Worm (Caenorhabditis elegans) whole organism, L2 larva: ENCODE measurements around the gene srx-9.

Source experiments
- C34F6.9 ChIP-seq: fragments of 150-350 bp; optimal IDR thresholded peaks from 2 replicates; lab custom pipeline; 2014; ENCODE audit warnings: missing biosample characterization, missing genetic modification characterization
- F13H6.1 ChIP-seq: sonication (generic microtip); optimal IDR thresholded peaks from 2 replicates; lab custom pipeline; 2016; ENCODE audit warnings: missing genetic modification characterization, missing compliant biosample characterization
- Y55F3AM.14 ChIP-seq: fragments of 200-800 bp; sonication (Bioruptor generic); optimal IDR thresholded peaks from 2 replicates; lab custom pipeline; 2018; ENCODE audit warnings: mild to moderate bottlenecking, missing genetic modification characterization, missing compliant biosample characterization
- ZK546.5 ChIP-seq: sonication (generic microtip); optimal IDR thresholded peaks from 2 replicates; lab custom pipeline; 2017; ENCODE audit warnings: missing biosample characterization, missing genetic modification characterization
- alr-1 ChIP-seq: fragments of 150-350 bp; optimal IDR thresholded peaks from 2 replicates; lab custom pipeline; 2014; ENCODE audit warnings: missing biosample characterization, missing genetic modification characterization
- aly-2 ChIP-seq: fragments of 150-350 bp; optimal IDR thresholded peaks from 2 replicates; lab custom pipeline; 2014; ENCODE audit warnings: missing biosample characterization, missing genetic modification characterization
- ama-1 ChIP-seq: fragments of 150-350 bp; optimal IDR thresholded peaks from 2 replicates; lab custom pipeline; 2018; ENCODE audit warnings: inconsistent platforms
- blmp-1 ChIP-seq: sonication (generic microtip); optimal IDR thresholded peaks from 2 replicates; lab custom pipeline; 2017; ENCODE audit warnings: missing genetic modification characterization, mild to moderate bottlenecking, missing compliant biosample characterization, antibody characterized with exemption, moderate library complexity; ENCODE audit not compliant: insufficient read depth
- ceh-16 ChIP-seq: fragments of 150-350 bp; optimal IDR thresholded peaks from 2 replicates; lab custom pipeline; 2014; ENCODE audit warnings: missing biosample characterization, missing genetic modification characterization
- crh-2 ChIP-seq: sonication (generic microtip); optimal IDR thresholded peaks from 2 replicates; lab custom pipeline; 2017; ENCODE audit warnings: missing biosample characterization, missing genetic modification characterization
- fos-1 ChIP-seq: fragments of 150-350 bp; optimal IDR thresholded peaks from 2 replicates; lab custom pipeline; 2014; ENCODE audit warnings: missing biosample characterization, missing genetic modification characterization
- gmeb-1 ChIP-seq: fragments of 150-350 bp; optimal IDR thresholded peaks from 2 replicates; lab custom pipeline; 2014; ENCODE audit warnings: missing biosample characterization, missing genetic modification characterization
- lin-11 ChIP-seq: fragments of 150-350 bp; sonication (generic microtip); optimal IDR thresholded peaks from 2 replicates; lab custom pipeline; 2014; ENCODE audit warnings: missing biosample characterization, missing genetic modification characterization, inconsistent platforms, mixed read lengths
- lin-13 ChIP-seq: fragments of 150-350 bp; optimal IDR thresholded peaks from 2 replicates; lab custom pipeline; 2014; ENCODE audit warnings: missing biosample characterization, missing genetic modification reagents, missing genetic modification characterization
- mbf-1 ChIP-seq: sonication (generic microtip); optimal IDR thresholded peaks from 2 replicates; lab custom pipeline; 2017; ENCODE audit warnings: missing biosample characterization, missing genetic modification characterization
- mdl-1 ChIP-seq, 2 experiments: fragments of 150-350 bp in 1 of 2; sonication (generic microtip) in 1 of 2; optimal IDR thresholded peaks; 2 replicates each; lab custom pipeline; 2017; ENCODE audit warnings: missing biosample characterization in 2 of 2, missing genetic modification characterization in 2 of 2
- nhr-10 ChIP-seq: sonication (generic microtip); optimal IDR thresholded peaks from 2 replicates; lab custom pipeline; 2017; ENCODE audit warnings: missing biosample characterization, missing genetic modification characterization
- nhr-11 ChIP-seq: fragments of 150-350 bp; optimal IDR thresholded peaks from 2 replicates; lab custom pipeline; 2014; ENCODE audit warnings: missing biosample characterization, missing genetic modification characterization
- nhr-12 ChIP-seq: fragments of 150-350 bp; optimal IDR thresholded peaks from 2 replicates; lab custom pipeline; 2014; ENCODE audit warnings: missing biosample characterization, missing genetic modification characterization
- nhr-129 ChIP-seq: fragments of 150-350 bp; optimal IDR thresholded peaks from 2 replicates; lab custom pipeline; 2014; ENCODE audit warnings: missing biosample characterization, missing genetic modification characterization
- nhr-21 ChIP-seq: fragments of 150-350 bp; optimal IDR thresholded peaks from 2 replicates; lab custom pipeline; 2014; ENCODE audit warnings: missing biosample characterization, missing genetic modification characterization
- nhr-23 ChIP-seq: fragments of 150-350 bp; optimal IDR thresholded peaks from 2 replicates; lab custom pipeline; 2014; ENCODE audit warnings: missing biosample characterization, missing genetic modification reagents, missing genetic modification characterization
- nhr-237 ChIP-seq: fragments of 150-350 bp; optimal IDR thresholded peaks from 2 replicates; lab custom pipeline; 2014; ENCODE audit warnings: missing biosample characterization, missing genetic modification characterization
- nhr-25 ChIP-seq: fragments of 150-350 bp; sonication (generic microtip); optimal IDR thresholded peaks from 3 replicates; lab custom pipeline; 2014; ENCODE audit warnings: missing biosample characterization, missing genetic modification characterization
- nhr-77 ChIP-seq: fragments of 150-350 bp; optimal IDR thresholded peaks from 2 replicates; lab custom pipeline; 2014; ENCODE audit warnings: missing biosample characterization, missing genetic modification characterization
- peb-1 ChIP-seq: fragments of 150-350 bp; optimal IDR thresholded peaks from 2 replicates; lab custom pipeline; 2014; ENCODE audit warnings: missing biosample characterization, missing genetic modification characterization
- skn-1 ChIP-seq: sonication (generic microtip); optimal IDR thresholded peaks from 2 replicates; lab custom pipeline; 2017; ENCODE audit warnings: missing biosample characterization, missing genetic modification characterization
- sma-3 ChIP-seq: sonication (generic microtip); optimal IDR thresholded peaks from 2 replicates; lab custom pipeline; 2016; ENCODE audit warnings: missing genetic modification reagents, missing genetic modification characterization, missing compliant biosample characterization
- sma-9 ChIP-seq, 2 experiments: fragments of 150-350 bp in 1 of 2; sonication (generic microtip) in 1 of 2; optimal IDR thresholded peaks; 2 replicates each; lab custom pipeline; 2014 to 2016; ENCODE audit warnings: missing genetic modification characterization in 2 of 2, mild to moderate bottlenecking in 1 of 2, missing biosample characterization in 1 of 2, missing compliant biosample characterization in 1 of 2, missing genetic modification reagents in 1 of 2, moderate library complexity in 1 of 2
- snpc-4 ChIP-seq: fragments of 150-350 bp; optimal IDR thresholded peaks from 2 replicates; lab custom pipeline; 2014; ENCODE audit warnings: missing biosample characterization, missing genetic modification characterization
- unc-62 ChIP-seq: fragments of 150-350 bp; optimal IDR thresholded peaks from 2 replicates; lab custom pipeline; 2014; ENCODE audit warnings: missing biosample characterization, missing genetic modification reagents, missing genetic modification characterization
- ztf-1 ChIP-seq: fragments of 200-800 bp; sonication (Bioruptor generic); conservative IDR thresholded peaks from 2 replicates; pipeline ENCODE4 v1.3.6; 2022; ENCODE audit warnings: missing genetic modification characterization, missing compliant biosample characterization
- ztf-11 ChIP-seq: sonication (generic microtip); optimal IDR thresholded peaks from 2 replicates; lab custom pipeline; 2017; ENCODE audit warnings: missing biosample characterization, missing genetic modification characterization
- ztf-4 ChIP-seq: fragments of 150-350 bp; optimal IDR thresholded peaks from 2 replicates; lab custom pipeline; 2014; ENCODE audit warnings: missing biosample characterization, missing genetic modification characterization

The srx-9 gene

ce11 chrV:7357132-7357531 lies 38.1 kb downstream of the srx-9 start, which contains the start of gene C03G6.6:
C03G6.6 (plus strand) TSS chrV:7357432.
- TF ChIP-seq nhr-12 (no peak), sma-9 (GFP tag; optimal IDR thresholded peaks at IDR 0.05; lab: Kevin White, UChicago) (no peak), sma-9 (tag; optimal IDR thresholded peaks at IDR 0.05; lab: Kevin White, UChicago) (no peak), aly-2 (tag; lab: Kevin White, UChicago) (no peak), nhr-77 (tag; lab: Kevin White, UChicago) (no peak), lin-13 (no peak), ZK546.5 (tag; lab: Kevin White, UChicago) (no peak), nhr-129 (no peak)

ce11 chrV:7356684-7357083 lies 38.6 kb downstream of the srx-9 start, which contains the start of gene C03G6.21:
C03G6.21 (minus strand) TSS chrV:7356784.
- TF ChIP-seq ztf-4 (tag; lab: Kevin White, UChicago) (no peak), ZK546.5 (tag; lab: Kevin White, UChicago) (no peak), nhr-77 (tag; lab: Kevin White, UChicago) (no peak), gmeb-1 (tag; lab: Kevin White, UChicago) (no peak), blmp-1 (no peak), sma-9 (GFP tag; optimal IDR thresholded peaks at IDR 0.05; lab: Kevin White, UChicago) (no peak), sma-9 (tag; optimal IDR thresholded peaks at IDR 0.05; lab: Kevin White, UChicago) (no peak), mbf-1 (tag; lab: Kevin White, UChicago) (no peak), nhr-21 (tag; lab: Kevin White, UChicago) (no peak), C34F6.9 (tag; lab: Kevin White, UChicago) (no peak), lin-13 (no peak), skn-1 (tag; lab: Kevin White, UChicago) (no peak), nhr-11 (no peak), crh-2 (no peak), mdl-1 (tag; optimal IDR thresholded peaks at IDR 0.05; lab: Kevin White, UChicago) (no peak), ztf-1 (GFP tag; lab: Robert Waterston, UW) (no peak)

DNA sequence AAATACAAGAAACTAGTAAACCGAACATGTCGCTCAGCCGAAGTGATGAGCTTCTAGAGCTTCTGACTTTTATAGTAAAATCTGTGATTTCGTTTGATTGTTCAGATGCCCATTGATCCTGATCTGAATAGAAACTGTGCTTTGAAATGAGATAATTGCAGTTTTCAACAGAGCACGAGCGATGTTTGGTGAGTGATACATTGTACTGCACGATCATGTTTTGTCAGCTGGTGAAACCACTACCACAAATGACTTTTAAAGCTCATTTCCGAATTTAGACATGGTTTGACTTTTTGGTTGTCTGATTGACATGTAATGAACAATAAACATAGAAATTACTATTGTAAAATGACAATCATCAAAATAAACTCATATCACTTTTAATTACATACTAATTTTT lies 39.8 kb downstream of the srx-9 start, which contains the start of gene tag-293:
Gene tag-293 (minus strand): TSS at position 101 of the 400 bp plus-strand sequence.
- no peak for TF ChIP-seq alr-1
- no peak for TF ChIP-seq mbf-1 (tag; lab: Kevin White, UChicago)
- TF ChIP-seq nhr-23 (tag; lab: Kevin White, UChicago): no peak
- no peak for TF ChIP-seq ztf-11 (tag; lab: Kevin White, UChicago)
- TF ChIP-seq peb-1: no peak
- TF ChIP-seq aly-2 (tag; lab: Kevin White, UChicago): no peak
- no peak for TF ChIP-seq snpc-4 (tag; lab: Kevin White, UChicago)
- TF ChIP-seq crh-2: no peak
- TF ChIP-seq ama-1: no peak
- no peak for TF ChIP-seq unc-62 (GFP tag; lab: Kevin White, UChicago)
- no peak for TF ChIP-seq ceh-16
- no peak for TF ChIP-seq sma-9 (GFP tag; optimal IDR thresholded peaks at IDR 0.05; lab: Kevin White, UChicago)
- TF ChIP-seq sma-9 (tag; optimal IDR thresholded peaks at IDR 0.05; lab: Kevin White, UChicago): no peak
- no peak for TF ChIP-seq skn-1 (tag; lab: Kevin White, UChicago)
- TF ChIP-seq nhr-12: no peak
- no peak for TF ChIP-seq Y55F3AM.14 (GFP tag; lab: Kevin White, UChicago)

DNA sequence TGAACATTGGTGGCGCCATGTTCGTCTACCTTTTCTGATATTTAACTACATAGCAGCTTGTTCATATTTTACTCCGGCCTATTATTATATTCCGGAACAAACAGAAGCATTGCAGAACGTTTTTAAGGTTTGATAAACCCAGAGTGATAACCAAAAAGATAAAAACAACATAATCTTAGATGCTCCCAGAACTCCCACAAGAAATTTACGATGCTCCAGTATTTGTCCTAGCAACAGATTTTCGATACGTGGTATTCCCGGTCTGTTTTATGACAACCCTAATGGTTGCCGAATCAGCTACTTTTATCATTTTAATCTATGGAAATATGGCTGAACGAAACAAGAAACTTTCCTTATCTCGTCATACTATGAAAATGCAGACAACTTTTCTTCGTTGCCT lies 41.7 kb downstream of the srx-9 start:
- no peak for TF ChIP-seq sma-3
- TF ChIP-seq unc-62 (GFP tag; lab: Kevin White, UChicago): no peak

DNA sequence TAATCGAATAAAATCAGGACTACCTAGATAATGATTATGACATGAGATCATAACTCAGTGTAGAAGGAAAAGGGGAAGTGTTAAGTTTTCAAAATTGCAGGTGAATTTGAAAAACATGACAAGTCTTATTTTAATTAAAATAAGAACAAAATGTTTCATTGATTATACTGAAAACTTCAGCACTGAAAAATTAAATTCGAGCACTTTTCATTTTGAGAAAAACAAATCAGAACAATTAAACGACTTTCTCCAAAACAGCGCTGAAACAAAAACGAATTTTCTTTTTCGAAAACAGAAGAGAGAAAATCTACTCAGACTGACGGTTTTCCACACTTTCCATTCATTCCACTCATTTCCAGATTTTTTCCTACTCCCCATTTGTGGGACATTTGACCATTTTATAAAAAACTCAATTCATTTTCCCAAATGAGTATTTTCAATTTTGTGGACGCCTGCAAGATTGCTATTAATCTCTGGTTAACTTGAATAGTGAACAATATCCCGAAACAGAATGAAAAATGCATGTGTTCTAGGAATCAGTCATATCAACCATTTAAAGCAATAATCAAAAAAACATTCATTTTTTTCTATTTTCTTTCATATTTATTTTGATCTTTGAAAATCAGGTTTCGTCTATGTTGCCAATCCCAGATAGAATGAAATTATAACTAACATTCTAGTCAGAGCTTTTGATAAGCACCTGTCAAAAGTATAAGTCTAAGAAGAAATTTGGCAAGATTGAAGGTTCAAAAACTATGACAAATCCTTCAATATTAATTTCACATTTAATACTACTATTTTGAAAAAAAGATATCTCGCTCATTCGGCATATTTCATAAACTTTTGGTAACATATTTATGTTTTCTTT lies 42.8 kb downstream of the srx-9 start, which contains the start of the genes srh-231 and srh-275:
Gene srh-231 (minus strand): TSS at position 51 of the 868 bp plus-strand sequence.
Gene srh-275 (plus strand): TSS at position 818 of the 868 bp plus-strand sequence.
- TF ChIP-seq nhr-12: no peak
- no peak for TF ChIP-seq fos-1 (tag; lab: Kevin White, UChicago)
- TF ChIP-seq nhr-10 (tag; lab: Kevin White, UChicago): no peak
- no peak for TF ChIP-seq nhr-237 (tag; lab: Kevin White, UChicago)
- TF ChIP-seq nhr-25 (tag; lab: Kevin White, UChicago): no peak
- no peak for TF ChIP-seq aly-2 (tag; lab: Kevin White, UChicago)
- no peak for TF ChIP-seq F13H6.1 (tag; lab: Kevin White, UChicago)
- no peak for TF ChIP-seq sma-9 (GFP tag; optimal IDR thresholded peaks at IDR 0.05; lab: Kevin White, UChicago)
- no peak for TF ChIP-seq sma-9 (tag; optimal IDR thresholded peaks at IDR 0.05; lab: Kevin White, UChicago)
- TF ChIP-seq lin-11 (tag; lab: Kevin White, UChicago): no peak
- TF ChIP-seq, all 48 proteins: peak for 0
